Worm (Caenorhabditis elegans) whole organism, L1 larva: ENCODE measurements around the gene pri-1.

Experiments
- C16A3.4 ChIP-seq: fragments of 150-350 bp; optimal IDR thresholded peaks from 2 replicates; lab custom pipeline; 2014; ENCODE audit warnings: missing biosample characterization, missing genetic modification characterization
- F16B12.6 ChIP-seq: fragments of 150-350 bp; optimal IDR thresholded peaks from 2 replicates; lab custom pipeline; 2014; ENCODE audit warnings: missing biosample characterization, missing genetic modification characterization
- aha-1 ChIP-seq: fragments of 150-350 bp; optimal IDR thresholded peaks from 2 replicates; lab custom pipeline; 2014; ENCODE audit warnings: missing biosample characterization, missing genetic modification characterization
- alr-1 ChIP-seq: fragments of 200-800 bp; sonication (Bioruptor generic); optimal IDR thresholded peaks from 2 replicates; lab custom pipeline; 2018; ENCODE audit warnings: borderline replicate concordance, mild to moderate bottlenecking, missing genetic modification characterization, missing compliant biosample characterization
- blmp-1 ChIP-seq: fragments of 150-350 bp; optimal IDR thresholded peaks from 2 replicates; lab custom pipeline; 2014; ENCODE audit warnings: missing biosample characterization, missing genetic modification characterization
- ceh-8 ChIP-seq: fragments of 200-800 bp; sonication (Bioruptor generic); optimal IDR thresholded peaks from 2 replicates; lab custom pipeline; 2018; ENCODE audit warnings: mild to moderate bottlenecking, missing genetic modification characterization, moderate library complexity, missing compliant biosample characterization
- ceh-82 ChIP-seq, 3 experiments: fragments of 150-350 bp in 1 of 3; sonication (generic microtip) in 2 of 3; optimal IDR thresholded peaks; 2 replicates each; lab custom pipeline; 2014 to 2017; ENCODE audit warnings: missing biosample characterization in 3 of 3, missing genetic modification characterization in 3 of 3
- ceh-90 ChIP-seq: sonication (generic microtip); optimal IDR thresholded peaks from 2 replicates; lab custom pipeline; 2016; ENCODE audit warnings: missing genetic modification characterization, missing compliant biosample characterization
- ces-1 ChIP-seq: fragments of 150-350 bp; optimal IDR thresholded peaks from 2 replicates; lab custom pipeline; 2014; ENCODE audit warnings: missing biosample characterization, missing genetic modification reagents, missing genetic modification characterization
- dpl-1 ChIP-seq, 3 experiments: fragments of 150-350 bp in 2 of 3; sonication (generic microtip) in 1 of 3; optimal IDR thresholded peaks; 2 replicates each; lab custom pipeline; 2014 to 2017; ENCODE audit warnings: missing biosample characterization in 3 of 3, missing genetic modification characterization in 3 of 3, missing genetic modification reagents in 3 of 3
- efl-1 ChIP-seq, 4 experiments: fragments of 150-350 bp; optimal IDR thresholded peaks in 3 of 4; peaks in 1 of 4; 1 replicate in 1 of 4; 2 replicates in 3 of 4; lab custom pipeline; 2014; ENCODE audit warnings: missing biosample characterization in 2 of 4, missing genetic modification characterization in 2 of 4, missing genetic modification reagents in 2 of 4
- egl-13 ChIP-seq: sonication (generic microtip); optimal IDR thresholded peaks from 2 replicates; lab custom pipeline; 2016; ENCODE audit warnings: missing genotype, missing genetic modification reagents, missing genetic modification characterization, missing compliant biosample characterization
- elt-2 ChIP-seq: sonication (generic microtip); optimal IDR thresholded peaks from 2 replicates; lab custom pipeline; 2016; ENCODE audit warnings: missing genetic modification characterization, mild to moderate bottlenecking, inconsistent platforms, missing compliant biosample characterization, missing genetic modification reagents
- elt-3 ChIP-seq, 6 experiments: fragments of 150-350 bp in 1 of 6; sonication (generic microtip); optimal IDR thresholded peaks; 2 replicates each; lab custom pipeline; 2017 to 2018; ENCODE audit warnings: missing biosample characterization in 6 of 6, missing genetic modification characterization in 6 of 6, inconsistent platforms in 1 of 6
- ets-5 ChIP-seq: fragments of 200-800 bp; sonication (Bioruptor generic); IDR thresholded peaks from 2 replicates; pipeline ENCODE4 v1.3.6; 2022; ENCODE audit warnings: missing genetic modification characterization, missing compliant biosample characterization
- fkh-4 ChIP-seq: sonication (generic microtip); optimal IDR thresholded peaks from 2 replicates; lab custom pipeline; 2016; ENCODE audit warnings: missing compliant biosample characterization, missing genetic modification characterization, borderline replicate concordance
- fkh-8 ChIP-seq: sonication (generic microtip); optimal IDR thresholded peaks from 2 replicates; lab custom pipeline; 2016; ENCODE audit warnings: mild to moderate bottlenecking, missing genetic modification characterization, missing compliant biosample characterization
- grh-1 ChIP-seq: fragments of 200-800 bp; sonication (Bioruptor generic); IDR thresholded peaks from 2 replicates; pipeline ENCODE4 v1.3.6; 2022; ENCODE audit warnings: missing genetic modification reagents, missing genetic modification characterization, missing compliant biosample characterization
- hlh-4 ChIP-seq: sonication (generic microtip); optimal IDR thresholded peaks from 2 replicates; lab custom pipeline; 2016; ENCODE audit warnings: mild to moderate bottlenecking, missing genetic modification characterization, missing compliant biosample characterization
- hpl-2 ChIP-seq: fragments of 150-350 bp; optimal IDR thresholded peaks from 2 replicates; lab custom pipeline; 2014; ENCODE audit warnings: missing biosample characterization, missing genetic modification reagents, missing genetic modification characterization
- jun-1 ChIP-seq: fragments of 150-350 bp; optimal IDR thresholded peaks from 2 replicates; lab custom pipeline; 2014; ENCODE audit warnings: missing biosample characterization, missing genetic modification reagents, missing genetic modification characterization
- lin-14 ChIP-seq: fragments of 200-800 bp; sonication (Bioruptor generic); optimal IDR thresholded peaks from 2 replicates; lab custom pipeline; 2018; ENCODE audit warnings: mild to moderate bottlenecking, missing genetic modification characterization, moderate library complexity, missing compliant biosample characterization
- lin-35 ChIP-seq, 2 experiments: fragments of 150-350 bp; optimal IDR thresholded peaks; 2 replicates each; lab custom pipeline; 2014; ENCODE audit warnings: missing biosample characterization in 2 of 2, missing genetic modification characterization in 2 of 2, missing genetic modification reagents in 2 of 2
- lir-3 ChIP-seq: sonication (generic microtip); optimal IDR thresholded peaks from 2 replicates; lab custom pipeline; 2016; ENCODE audit warnings: mild to moderate bottlenecking, missing genetic modification characterization, moderate library complexity, missing compliant biosample characterization; ENCODE audit not compliant: poor library complexity
- lsy-2 ChIP-seq, 2 experiments: fragments of 150-350 bp; optimal IDR thresholded peaks; 2 replicates each; lab custom pipeline; 2014; ENCODE audit warnings: missing biosample characterization in 2 of 2, missing genetic modification characterization in 2 of 2
- mab-9 ChIP-seq: fragments of 200-800 bp; sonication (Bioruptor generic); IDR thresholded peaks from 2 replicates; pipeline ENCODE4 v1.3.6; 2022; ENCODE audit warnings: missing genetic modification reagents, missing genetic modification characterization, missing compliant biosample characterization
- mdl-1 ChIP-seq, 2 experiments: fragments of 150-350 bp; optimal IDR thresholded peaks; 2 replicates each; lab custom pipeline; 2014 to 2017; ENCODE audit warnings: missing biosample characterization in 2 of 2, missing genetic modification characterization in 2 of 2, inconsistent platforms in 1 of 2
- mep-1 ChIP-seq: fragments of 150-350 bp; optimal IDR thresholded peaks from 2 replicates; lab custom pipeline; 2014; ENCODE audit warnings: missing biosample characterization, missing genetic modification characterization
- nhr-11 ChIP-seq: fragments of 150-350 bp; optimal IDR thresholded peaks from 2 replicates; lab custom pipeline; 2014; ENCODE audit warnings: missing biosample characterization, missing genetic modification characterization
- nhr-12 ChIP-seq: sonication (generic microtip); optimal IDR thresholded peaks from 2 replicates; lab custom pipeline; 2017; ENCODE audit warnings: missing biosample characterization, missing genetic modification characterization
- nhr-19 ChIP-seq: fragments of 200-800 bp; sonication (Bioruptor generic); conservative IDR thresholded peaks from 2 replicates; pipeline ENCODE4 v1.3.6; 2022; ENCODE audit warnings: missing genetic modification characterization, missing compliant biosample characterization
- nhr-20 ChIP-seq: sonication (generic microtip); optimal IDR thresholded peaks from 2 replicates; lab custom pipeline; 2016; ENCODE audit warnings: mild to moderate bottlenecking, missing genetic modification characterization, missing compliant biosample characterization
- nhr-237 ChIP-seq: fragments of 150-350 bp; optimal IDR thresholded peaks from 2 replicates; lab custom pipeline; 2014; ENCODE audit warnings: missing biosample characterization, missing genetic modification characterization
- nhr-47 ChIP-seq: sonication (generic microtip); optimal IDR thresholded peaks from 2 replicates; lab custom pipeline; 2016; ENCODE audit warnings: mild to moderate bottlenecking, missing genetic modification characterization, moderate library complexity, missing compliant biosample characterization
- nhr-71 ChIP-seq: sonication (generic microtip); optimal IDR thresholded peaks from 2 replicates; lab custom pipeline; 2016; ENCODE audit warnings: mild to moderate bottlenecking, missing genetic modification characterization, moderate library complexity, missing compliant biosample characterization
- nhr-77 ChIP-seq: fragments of 150-350 bp; optimal IDR thresholded peaks from 2 replicates; lab custom pipeline; 2014; ENCODE audit warnings: missing biosample characterization, missing genetic modification characterization
- nhr-84 ChIP-seq: sonication (generic microtip); optimal IDR thresholded peaks from 2 replicates; lab custom pipeline; 2017; ENCODE audit warnings: missing biosample characterization, missing genetic modification characterization
- nhr-85 ChIP-seq: sonication (generic microtip); peaks from one replicate; lab custom pipeline; 2016; ENCODE audit warnings: missing genetic modification characterization, inconsistent platforms, missing compliant biosample characterization
- skn-1 ChIP-seq: fragments of 150-350 bp; optimal IDR thresholded peaks from 2 replicates; lab custom pipeline; 2014; ENCODE audit warnings: missing biosample characterization, missing genetic modification characterization
- sox-4 ChIP-seq: sonication (generic microtip); optimal IDR thresholded peaks from 2 replicates; lab custom pipeline; 2016; ENCODE audit warnings: missing genetic modification characterization, missing compliant biosample characterization
- tbx-2 ChIP-seq: sonication (generic microtip); optimal IDR thresholded peaks from 2 replicates; lab custom pipeline; 2016; ENCODE audit warnings: missing genetic modification characterization, missing compliant biosample characterization
- unc-62 ChIP-seq: fragments of 150-350 bp; optimal IDR thresholded peaks from 2 replicates; lab custom pipeline; 2014; ENCODE audit warnings: missing biosample characterization, missing genetic modification reagents, missing genetic modification characterization
- xbp-1 ChIP-seq: sonication (generic microtip); optimal IDR thresholded peaks from 2 replicates; lab custom pipeline; 2016; ENCODE audit warnings: missing genetic modification characterization, missing compliant biosample characterization
- zip-4 ChIP-seq: fragments of 200-800 bp; sonication (Bioruptor generic); optimal IDR thresholded peaks from 2 replicates; lab custom pipeline; 2018; ENCODE audit warnings: mild to moderate bottlenecking, missing genetic modification characterization, moderate library complexity, missing compliant biosample characterization
- ztf-11 ChIP-seq, 2 experiments: sonication (generic microtip); optimal IDR thresholded peaks; 2 replicates each; lab custom pipeline; 2016 to 2017; ENCODE audit warnings: missing genetic modification characterization in 2 of 2, missing biosample characterization in 1 of 2, missing compliant biosample characterization in 1 of 2
- ztf-4 ChIP-seq: fragments of 150-350 bp; optimal IDR thresholded peaks from 2 replicates; lab custom pipeline; 2014; ENCODE audit warnings: missing biosample characterization, missing genetic modification characterization

The pri-1 gene

ce11 chrIII:9583224-9583623 is 30.9 kb downstream of the pri-1 start:
- TF ChIP-seq ztf-4 (tag; lab: Kevin White, UChicago) (no peak), mep-1 (no peak), fkh-4 (tag; lab: Kevin White, UChicago) (no peak), nhr-12 (tag; lab: Kevin White, UChicago) (no peak), nhr-71 (tag; lab: Kevin White, UChicago) (no peak), ceh-90 (tag; lab: Kevin White, UChicago) (no peak), nhr-84 (tag; lab: Kevin White, UChicago) (no peak), jun-1 (tag; lab: Kevin White, UChicago) (no peak), egl-13 (no peak), ceh-82 (tag; optimal IDR thresholded peaks at IDR 0.05; lab: Kevin White, UChicago) (no peak), nhr-77 (tag; lab: Kevin White, UChicago) (no peak), grh-1 (GFP tag; lab: Robert Waterston, UW) (no peak)

- TF ChIP-seq F16B12.6 (no peak), elt-2 (tag; lab: Kevin White, UChicago) (peak; percentile 6)
Measured at ce11 chrIII:9582240-9582639, 31.8 kb downstream of the pri-1 start, which contains the start of gene C48B4.3. TSS of gene C48B4.3 (minus strand) at chrIII:9582388.

DNA sequence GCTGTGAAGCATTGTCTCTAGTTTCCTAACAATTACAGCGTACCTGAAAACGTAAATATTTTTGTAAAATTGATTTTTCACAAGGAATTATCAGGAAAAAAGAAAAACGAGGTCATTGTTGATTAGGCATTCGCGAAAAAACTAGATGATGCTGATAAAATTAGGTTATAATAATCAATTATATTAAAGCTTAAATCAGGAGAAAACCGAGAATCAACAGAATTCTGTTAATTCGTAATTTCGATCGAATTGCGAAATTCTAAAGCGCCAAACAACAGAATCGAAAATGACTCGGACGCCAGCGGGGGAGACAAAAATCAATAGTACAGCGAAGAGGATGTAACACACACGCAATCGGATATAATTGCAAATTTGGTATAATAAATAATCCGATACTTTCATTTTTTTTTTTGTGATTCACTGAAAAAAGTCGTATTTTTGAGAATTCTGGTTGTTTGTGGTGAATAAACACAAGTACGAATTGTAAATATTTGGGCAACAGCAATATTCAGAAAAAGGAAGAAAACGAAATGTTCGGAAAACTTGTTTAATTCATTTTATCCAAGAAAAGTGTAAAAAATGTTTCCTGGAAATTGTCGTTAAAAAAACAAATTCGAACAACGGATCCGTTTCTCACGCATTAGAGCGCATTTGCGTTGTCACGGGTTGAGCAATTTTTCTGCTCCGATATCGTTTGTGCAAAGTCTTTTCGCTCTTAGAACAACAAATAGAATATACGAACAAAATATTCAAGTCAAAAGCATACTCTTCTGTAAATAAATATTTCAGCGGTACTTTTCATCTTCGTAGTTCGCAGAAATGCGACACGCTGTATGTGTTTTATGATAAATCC is 33.8 kb downstream of the pri-1 start, which contains the start of gene ced-7:
TSS of gene ced-7 (minus strand) at position 51 of the 853 bp plus-strand sequence.
- TF ChIP-seq tbx-2 (tag; lab: Kevin White, UChicago) (no peak), nhr-20 (peak; percentile 9), mdl-1 (tag; optimal IDR thresholded peaks at IDR 0.05; lab: Kevin White, UChicago) (no peak), nhr-11 (no peak), xbp-1 (tag; lab: Kevin White, UChicago) (no peak), nhr-85 (tag; lab: Kevin White, UChicago) (peak; percentile 14), aha-1 (tag; lab: Kevin White, UChicago) (no peak), lin-14 (peak; percentile 74), nhr-71 (tag; lab: Kevin White, UChicago) (peak; percentile 46), ztf-11 (tag; optimal IDR thresholded peaks at IDR 0.05; lab: Kevin White, UChicago) (no peak), zip-4 (GFP tag; lab: Kevin White, UChicago) (no peak), fkh-4 (tag; lab: Kevin White, UChicago) (no peak), F16B12.6 (peak; percentile 8), skn-1 (tag; lab: Kevin White, UChicago) (no peak), efl-1 (optimal IDR thresholded peaks at IDR 0.05; lab: Kevin White, UChicago) (peak; percentile 30 to 39), efl-1 (GFP tag; optimal IDR thresholded peaks at IDR 0.05 in 1 of 2; lab: Kevin White, UChicago) (peak; percentile 49 to 92), unc-62 (no peak), ceh-90 (tag; lab: Kevin White, UChicago) (no peak), nhr-237 (tag; lab: Kevin White, UChicago) (no peak), sox-4 (tag; lab: Kevin White, UChicago) (no peak), lir-3 (tag; lab: Kevin White, UChicago) (no peak), ceh-8 (GFP tag; lab: Kevin White, UChicago) (no peak), fkh-8 (tag; lab: Kevin White, UChicago) (peak; percentile 75), hlh-4 (tag; lab: Kevin White, UChicago) (no peak), ces-1 (GFP tag; lab: Kevin White, UChicago) (no peak), blmp-1 (tag; lab: Kevin White, UChicago) (peak; percentile 57), nhr-47 (tag; lab: Kevin White, UChicago) (peak; percentile 11), mab-9 (GFP tag; lab: Robert Waterston, UW) (no peak), hpl-2 (GFP tag; lab: Kevin White, UChicago) (no peak), C16A3.4 (peak; percentile 42), egl-13 (no peak), lsy-2 (tag; optimal IDR thresholded peaks at IDR 0.05; lab: Kevin White, UChicago) (peak; percentile 26 to 52), nhr-19 (GFP tag; lab: Robert Waterston, UW) (no peak), nhr-84 (tag; lab: Kevin White, UChicago) (no peak), alr-1 (no peak), dpl-1 (GFP tag; optimal IDR thresholded peaks at IDR 0.05; lab: Kevin White, UChicago) (peak in 2 of 3 experiments; percentile 4 to 52), lin-35 (GFP tag; optimal IDR thresholded peaks at IDR 0.05; lab: Kevin White, UChicago) (peak; percentile 15 to 37), ets-5 (GFP tag; lab: Robert Waterston, UW) (no peak), elt-3 (tag; optimal IDR thresholded peaks at IDR 0.05; lab: Kevin White, UChicago) (no peak)
